Fruit fly (Drosophila melanogaster) whole organism, embryonic: ENCODE data around the gene Sec10.

Source experiments
- CG10979 ChIP-seq: fragments of 200-800 bp; sonication (Bioruptor generic); optimal IDR thresholded peaks from 2 replicates; lab custom pipeline; 2018; ENCODE audit warnings: missing biosample characterization, mild to moderate bottlenecking, missing genetic modification characterization, moderate library complexity
- CG11560 ChIP-seq: fragments of 200-800 bp; sonication (Bioruptor generic); IDR thresholded peaks from 3 replicates; pipeline ENCODE4 v1.3.6; 2022; ENCODE audit warnings: missing biosample characterization, missing genetic modification characterization
- CG12236 ChIP-seq: fragments of 200-800 bp; sonication (Bioruptor generic); optimal IDR thresholded peaks from 2 replicates; lab custom pipeline; 2016; ENCODE audit warnings: missing biosample characterization, missing genetic modification characterization
- CG12769 ChIP-seq: fragments of 200-800 bp; sonication (Bioruptor generic); optimal IDR thresholded peaks from 2 replicates; lab custom pipeline; 2019; ENCODE audit warnings: missing biosample characterization, mild to moderate bottlenecking, missing genetic modification characterization, moderate library complexity
- CG12942 ChIP-seq: fragments of 200-800 bp; sonication (Bioruptor generic); optimal IDR thresholded peaks from 3 replicates; lab custom pipeline; 2016; ENCODE audit warnings: missing biosample characterization, missing genetic modification characterization
- CG1647 ChIP-seq: fragments of 200-800 bp; sonication (Bioruptor generic); optimal IDR thresholded peaks from 3 replicates; lab custom pipeline; 2016; ENCODE audit warnings: missing biosample characterization, missing genetic modification characterization
- CG17912 ChIP-seq: fragments of 200-800 bp; sonication (Bioruptor generic); optimal IDR thresholded peaks from 2 replicates; lab custom pipeline; 2018; ENCODE audit warnings: missing biosample characterization, mild to moderate bottlenecking, missing genetic modification characterization
- CG42726 ChIP-seq: fragments of 200-800 bp; sonication (Bioruptor generic); IDR thresholded peaks from 2 replicates; pipeline ENCODE4 v1.3.6; 2022; ENCODE audit warnings: missing biosample characterization, missing genetic modification characterization; ENCODE audit not compliant: partially characterized antibody
- CG4328 ChIP-seq: fragments of 200-800 bp; sonication (Bioruptor generic); optimal IDR thresholded peaks from 3 replicates; lab custom pipeline; 2017; ENCODE audit warnings: missing biosample characterization, missing genetic modification reagents, missing genetic modification characterization
- CG4360 ChIP-seq: fragments of 200-800 bp; sonication (Bioruptor generic); IDR thresholded peaks from 2 replicates; pipeline ENCODE4 v1.3.6; 2022; ENCODE audit warnings: missing biosample characterization, missing genetic modification characterization
- CG43689 ChIP-seq: fragments of 200-800 bp; sonication (Bioruptor generic); IDR thresholded peaks from 2 replicates; pipeline ENCODE4 v1.3.6; 2022; ENCODE audit warnings: missing biosample characterization, missing genetic modification characterization
- CG5953 ChIP-seq: fragments of 200-800 bp; sonication (Bioruptor generic); IDR thresholded peaks from 2 replicates; pipeline ENCODE4 v1.3.6; 2022; ENCODE audit warnings: missing biosample characterization, missing genetic modification characterization
- CG6175 ChIP-seq: fragments of 200-800 bp; sonication (Bioruptor generic); IDR thresholded peaks from 3 replicates; pipeline ENCODE4 v1.3.6; 2022; ENCODE audit warnings: missing biosample characterization, missing genetic modification characterization
- CG7271 ChIP-seq: fragments of 200-800 bp; sonication (Bioruptor generic); optimal IDR thresholded peaks from 2 replicates; lab custom pipeline; 2018; ENCODE audit warnings: missing biosample characterization, mild to moderate bottlenecking, missing genetic modification characterization, moderate library complexity
- CG8924 ChIP-seq: fragments of 200-800 bp; optimal IDR thresholded peaks from 3 replicates; lab custom pipeline; 2019; ENCODE audit warnings: missing biosample characterization, mild to moderate bottlenecking, missing genetic modification characterization, moderate library complexity
- Chrac-16 ChIP-seq: fragments of 200-800 bp; sonication (Bioruptor generic); optimal IDR thresholded peaks from 3 replicates; lab custom pipeline; 2016; ENCODE audit warnings: missing biosample characterization, missing genetic modification characterization
- Deaf1 ChIP-seq: fragments of 200-800 bp; optimal IDR thresholded peaks from 3 replicates; lab custom pipeline; 2019; ENCODE audit warnings: missing biosample characterization, mild to moderate bottlenecking, missing genetic modification characterization, moderate library complexity
- Ets97D ChIP-seq: fragments of 200-800 bp; sonication (Bioruptor generic); optimal IDR thresholded peaks from 3 replicates; lab custom pipeline; 2016; ENCODE audit warnings: missing biosample characterization, missing genetic modification characterization
- Gug ChIP-seq: fragments of 200-800 bp; sonication (Bioruptor generic); IDR thresholded peaks from 4 replicates; pipeline ENCODE4 v1.3.6; 2022; ENCODE audit warnings: missing biosample characterization, missing genetic modification characterization
- HLH4C ChIP-seq: fragments of 200-800 bp; sonication (Bioruptor generic); IDR thresholded peaks from 3 replicates; pipeline ENCODE4 v1.3.6; 2022; ENCODE audit warnings: missing biosample characterization, missing genetic modification characterization; ENCODE audit not compliant: partially characterized antibody
- HmgZ ChIP-seq: fragments of 200-800 bp; sonication (Bioruptor generic); optimal IDR thresholded peaks from 2 replicates; lab custom pipeline; 2018; ENCODE audit warnings: missing biosample characterization, mild to moderate bottlenecking, missing genetic modification characterization
- Hmx ChIP-seq: fragments of 200-800 bp; sonication (Bioruptor generic); optimal IDR thresholded peaks from 2 replicates; lab custom pipeline; 2016; ENCODE audit warnings: missing biosample characterization, missing genetic modification characterization
- Lim3 ChIP-seq: fragments of 200-800 bp; sonication (Bioruptor generic); IDR thresholded peaks from 2 replicates; pipeline ENCODE4 v1.3.6; 2022; ENCODE audit warnings: missing biosample characterization, missing genetic modification characterization
- NC2α ChIP-seq: fragments of 200-800 bp; sonication (Bioruptor generic); optimal IDR thresholded peaks from 2 replicates; lab custom pipeline; 2016; ENCODE audit warnings: missing biosample characterization, missing genetic modification characterization
- NK7.1 ChIP-seq: fragments of 200-800 bp; sonication (Bioruptor generic); optimal IDR thresholded peaks from 3 replicates; lab custom pipeline; 2016; ENCODE audit warnings: missing biosample characterization, missing genetic modification characterization
- Side ChIP-seq: fragments of 200-800 bp; sonication (Bioruptor generic); optimal IDR thresholded peaks from 2 replicates; lab custom pipeline; 2016; ENCODE audit warnings: missing biosample characterization, missing genetic modification characterization
- Taf1 ChIP-seq: fragments of 200-800 bp; sonication (Bioruptor generic); IDR thresholded peaks from 2 replicates; pipeline ENCODE4 v1.3.6; 2022; ENCODE audit warnings: missing biosample characterization, missing genetic modification characterization
- Xrp1 ChIP-seq: fragments of 200-800 bp; sonication (Bioruptor generic); IDR thresholded peaks from 2 replicates; pipeline ENCODE4 v1.3.6; 2022; ENCODE audit warnings: missing biosample characterization, missing genetic modification characterization
- ab ChIP-seq: fragments of 200-800 bp; sonication (Bioruptor generic); optimal IDR thresholded peaks from 2 replicates; lab custom pipeline; 2016; ENCODE audit warnings: missing biosample characterization, missing genetic modification characterization
- ara ChIP-seq: fragments of 200-800 bp; sonication (Bioruptor generic); IDR thresholded peaks from 2 replicates; pipeline ENCODE4 v1.3.6; 2022; ENCODE audit warnings: missing biosample characterization, missing genetic modification characterization
- btn ChIP-seq: fragments of 200-800 bp; sonication (Bioruptor generic); optimal IDR thresholded peaks from 2 replicates; lab custom pipeline; 2016; ENCODE audit warnings: missing biosample characterization, missing genetic modification characterization
- chif ChIP-seq, 2 experiments: fragments of 200-800 bp; sonication (Bioruptor generic); optimal IDR thresholded peaks; 3 replicates each; lab custom pipeline; 2016; ENCODE audit warnings: missing biosample characterization in 2 of 2, missing genetic modification characterization in 2 of 2
- crc ChIP-seq: fragments of 200-800 bp; sonication (Bioruptor generic); optimal IDR thresholded peaks from 2 replicates; lab custom pipeline; 2016; ENCODE audit warnings: missing biosample characterization, missing genetic modification characterization
- croc ChIP-seq: fragments of 200-800 bp; sonication (Bioruptor generic); conservative IDR thresholded peaks from 3 replicates; pipeline ENCODE4 v1.3.6; 2022; ENCODE audit warnings: missing biosample characterization, missing genetic modification characterization
- cwo ChIP-seq: fragments of 200-800 bp; sonication (Bioruptor generic); optimal IDR thresholded peaks from 3 replicates; lab custom pipeline; 2017; ENCODE audit warnings: missing biosample characterization, missing genetic modification characterization, mild to moderate bottlenecking, moderate library complexity, missing genetic modification reagents
- en ChIP-seq: fragments of 200-800 bp; sonication (Bioruptor generic); optimal IDR thresholded peaks from 2 replicates; lab custom pipeline; 2016; ENCODE audit warnings: missing biosample characterization, missing genetic modification characterization
- ewg ChIP-seq: fragments of 200-800 bp; sonication (Bioruptor generic); optimal IDR thresholded peaks from 3 replicates; lab custom pipeline; 2017; ENCODE audit warnings: mild to moderate bottlenecking, missing biosample characterization, missing genetic modification reagents, missing genetic modification characterization
- gsb ChIP-seq: fragments of 200-800 bp; sonication (Bioruptor generic); IDR thresholded peaks from 2 replicates; pipeline ENCODE4 v1.3.6; 2022; ENCODE audit warnings: missing biosample characterization, missing genetic modification characterization
- jumu ChIP-seq: fragments of 200-800 bp; sonication (Bioruptor generic); optimal IDR thresholded peaks from 3 replicates; lab custom pipeline; 2016; ENCODE audit warnings: missing biosample characterization, missing genetic modification characterization
- knrl ChIP-seq: fragments of 200-800 bp; sonication (Bioruptor generic); IDR thresholded peaks from 3 replicates; pipeline ENCODE4 v1.3.6; 2022; ENCODE audit warnings: missing biosample characterization, missing genetic modification characterization; ENCODE audit not compliant: partially characterized antibody
- nerfin-2 ChIP-seq: fragments of 200-800 bp; sonication (Bioruptor generic); IDR thresholded peaks from 2 replicates; pipeline ENCODE4 v1.3.6; 2022; ENCODE audit warnings: missing biosample characterization, missing genetic modification characterization; ENCODE audit not compliant: partially characterized antibody
- peb ChIP-seq: fragments of 200-800 bp; sonication (Bioruptor generic); IDR thresholded peaks from 2 replicates; pipeline ENCODE4 v1.3.6; 2022; ENCODE audit warnings: missing biosample characterization, missing genetic modification characterization
- pfk ChIP-seq: fragments of 200-800 bp; sonication (Bioruptor generic); optimal IDR thresholded peaks from 2 replicates; lab custom pipeline; 2018; ENCODE audit warnings: missing biosample characterization, mild to moderate bottlenecking, missing genetic modification characterization, moderate library complexity
- schlank ChIP-seq: fragments of 200-800 bp; sonication (Bioruptor generic); optimal IDR thresholded peaks from 2 replicates; lab custom pipeline; 2018; ENCODE audit warnings: missing biosample characterization, mild to moderate bottlenecking, missing genetic modification characterization
- scrt ChIP-seq: fragments of 200-800 bp; sonication (Bioruptor generic); optimal IDR thresholded peaks from 2 replicates; lab custom pipeline; 2018; ENCODE audit warnings: missing biosample characterization, mild to moderate bottlenecking, missing genetic modification characterization, moderate library complexity
- seq ChIP-seq: fragments of 200-800 bp; sonication (Bioruptor generic); IDR thresholded peaks from 2 replicates; pipeline ENCODE4 v1.3.6; 2022; ENCODE audit warnings: missing biosample characterization, missing genetic modification characterization
- sob ChIP-seq: fragments of 200-800 bp; sonication (Bioruptor generic); IDR thresholded peaks from 2 replicates; pipeline ENCODE4 v1.3.6; 2022; ENCODE audit warnings: missing biosample characterization, missing genetic modification characterization
- stwl ChIP-seq: fragments of 200-800 bp; sonication (Bioruptor generic); optimal IDR thresholded peaks from 3 replicates; lab custom pipeline; 2018; ENCODE audit warnings: missing biosample characterization, mild to moderate bottlenecking, missing genetic modification characterization, moderate library complexity
- sug ChIP-seq: fragments of 200-800 bp; optimal IDR thresholded peaks from 2 replicates; lab custom pipeline; 2019; ENCODE audit warnings: missing biosample characterization, mild to moderate bottlenecking, missing genetic modification characterization, moderate library complexity
- zfh1 ChIP-seq: fragments of 200-800 bp; sonication (Bioruptor generic); IDR thresholded peaks from 3 replicates; pipeline ENCODE4 v1.3.6; 2022; ENCODE audit warnings: missing biosample characterization, missing genetic modification characterization

The Sec10 gene

DNA sequence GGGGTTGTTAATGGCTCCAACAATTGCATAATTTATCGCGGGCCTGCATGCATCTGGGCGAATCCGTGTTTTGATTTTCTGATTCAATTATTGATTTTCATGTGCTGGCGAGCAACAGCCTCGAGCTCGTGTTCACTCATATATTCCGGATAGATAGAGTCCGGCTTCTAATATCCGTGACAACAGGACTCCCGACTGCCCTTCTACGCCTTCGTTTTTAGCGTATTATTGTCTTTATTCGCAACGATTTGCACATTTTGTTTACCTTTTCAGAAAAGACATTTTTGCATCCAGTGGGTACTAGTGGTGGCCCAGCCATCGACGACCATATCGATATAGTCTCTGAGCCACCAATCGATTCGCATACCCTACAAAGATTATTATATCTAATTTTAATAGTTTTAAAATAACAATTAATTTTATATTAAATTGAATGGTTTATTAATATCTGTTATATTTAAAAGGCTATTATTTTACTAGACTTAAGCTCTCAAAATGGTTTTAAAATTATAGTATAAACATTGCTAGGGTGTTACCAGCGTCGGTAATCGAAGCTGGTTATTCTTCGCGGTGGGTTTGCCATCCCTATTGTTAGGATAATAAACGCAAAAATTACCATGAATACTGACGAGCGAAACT lies 26.7 kb downstream of the Sec10 start, which contains the start of the genes Myo95E and TBC1d7 (continued):
- TF ChIP-seq HmgZ (tag; lab: Kevin White, UChicago) (peak; percentile 85), CG6175 (peak; percentile 72), CG12942 (GFP tag; lab: Kevin White, UChicago) (peak; percentile 78), CG4360 (peak; percentile 66), en (no peak), Gug (GFP tag; lab: Robert Waterston, UW) (peak; percentile 88; the same call in 3 of the 4 replicates), Side (GFP tag; lab: Kevin White, UChicago) (no peak), cwo (GFP tag; lab: Kevin White, UChicago) (peak; percentile 76), nerfin-2 (no peak), CG12769 (tag; lab: Kevin White, UChicago) (no peak), pfk (GFP tag; lab: Kevin White, UChicago) (no peak), CG1647 (GFP tag; lab: Kevin White, UChicago) (peak; percentile 53), Lim3 (GFP tag; lab: Robert Waterston, UW) (peak; percentile 85), crc (no peak), NC2α (GFP tag; lab: Kevin White, UChicago) (no peak), ab (GFP tag; lab: Kevin White, UChicago) (peak; percentile 4), CG12236 (GFP tag; lab: Kevin White, UChicago) (no peak), croc (GFP tag; lab: Robert Waterston, UW) (peak; percentile 93), NK7.1 (GFP tag; lab: Kevin White, UChicago) (no peak), CG42726 (GFP tag; lab: Robert Waterston, UW) (0 out of 2 replicates have a peak, but pooled peaks have one; percentile 35), CG4328 (GFP tag; lab: Kevin White, UChicago) (peak; percentile 54), CG43689 (peak; percentile 87), btn (GFP tag; lab: Kevin White, UChicago) (no peak), ewg (peak; percentile 72), sob (GFP tag; lab: Robert Waterston, UW) (peak; percentile 92), CG8924 (peak; percentile 91), sug (tag; lab: Kevin White, UChicago) (peak; percentile 86), CG10979 (tag; lab: Kevin White, UChicago) (peak; percentile 86), Hmx (no peak), zfh1 (GFP tag; lab: Robert Waterston, UW) (peak; percentile 93), scrt (GFP tag; lab: Kevin White, UChicago) (peak; percentile 68), Deaf1 (no peak), CG17912 (GFP tag; lab: Kevin White, UChicago) (peak; percentile 21), Chrac-16 (GFP tag; lab: Kevin White, UChicago) (peak; percentile 86), Taf1 (GFP tag; lab: Robert Waterston, UW) (peak; percentile 84), CG7271 (tag; lab: Kevin White, UChicago) (peak; percentile 60), peb (GFP tag; lab: Robert Waterston, UW) (peak; percentile 89), chif (GFP tag; optimal IDR thresholded peaks at IDR 0.05; lab: Kevin White, UChicago) (peak in 1 of 2 experiments; percentile 43), CG5953 (peak; percentile 89), ara (peak; percentile 94), jumu (GFP tag; lab: Kevin White, UChicago) (no peak), stwl (tag; lab: Kevin White, UChicago) (peak; percentile 56), schlank (tag; lab: Kevin White, UChicago) (peak; percentile 47), CG11560 (peak; percentile 81), gsb (GFP tag; lab: Robert Waterston, UW) (peak; percentile 89), HLH4C (peak; percentile 55; the same call in 1 of the 3 replicates), seq (GFP tag; lab: Robert Waterston, UW) (peak; percentile 79), knrl (GFP tag; lab: Robert Waterston, UW) (peak; percentile 84), Ets97D (GFP tag; lab: Kevin White, UChicago) (peak; percentile 47), Xrp1 (GFP tag; lab: Robert Waterston, UW) (peak; percentile 96)
